Fruit fly (Drosophila melanogaster): ENCODE data around the gene Dys.

The Dys gene

dm6 chr3R:19463016-19463664 lies 2.3 kb downstream of the Dys start, which contains the start of gene Scsalpha2 (continued):
- TF ChIP-seq trem (tag; optimal IDR thresholded peaks at IDR 0.05) = no peak
- TF ChIP-seq Drgx (GFP tag; IDR thresholded peaks at IDR 0.05) = 0 out of 2 replicates have a peak, but pooled peaks have one; percentile 20
- TF ChIP-seq D (optimal IDR thresholded peaks at IDR 0.05) = no peak
- no peak for TF ChIP-seq D (GFP tag; optimal IDR thresholded peaks at IDR 0.05)
- no peak for TF ChIP-seq Lim3 (GFP tag; IDR thresholded peaks at IDR 0.05)
- no peak for TF ChIP-seq CG2889 (GFP tag; IDR thresholded peaks at IDR 0.05)
- TF ChIP-seq sqz (GFP tag; optimal IDR thresholded peaks at IDR 0.05) = peak; percentile 63
- TF ChIP-seq ash1 (GFP tag; optimal IDR thresholded peaks at IDR 0.05) = no peak
- TF ChIP-seq Lhr (GFP tag; optimal IDR thresholded peaks at IDR 0.05) = no peak
- TF ChIP-seq CG8290 (GFP tag; optimal IDR thresholded peaks at IDR 0.05) = no peak
- TF ChIP-seq CG8290 (tag; optimal IDR thresholded peaks at IDR 0.05) = peak in 1 of 2 experiments; percentile 1
- peak; percentile 6 for TF ChIP-seq grau (tag; optimal IDR thresholded peaks at IDR 0.05)
- TF ChIP-seq Sox100B (GFP tag; optimal IDR thresholded peaks at IDR 0.05) = no peak
- no peak for TF ChIP-seq CG12659 (GFP tag; optimal IDR thresholded peaks at IDR 0.05)
- no peak for TF ChIP-seq CG1024 (GFP tag; IDR thresholded peaks at IDR 0.05)
- TF ChIP-seq klu (GFP tag; IDR thresholded peaks at IDR 0.05) = no peak
- peak; percentile 13 for TF ChIP-seq Blimp-1 (GFP tag; optimal IDR thresholded peaks at IDR 0.05)
- peak; percentile 13 for TF ChIP-seq PHDP (tag; optimal IDR thresholded peaks at IDR 0.05)
- TF ChIP-seq CG17829 (tag; optimal IDR thresholded peaks at IDR 0.05) = peak; percentile 6
- TF ChIP-seq Hr51 (GFP tag; optimal IDR thresholded peaks at IDR 0.05) = no peak
- peak; percentile 34; the same call in 1 of the 2 replicates for TF ChIP-seq CG32532 (GFP tag; IDR thresholded peaks at IDR 0.05)
- TF ChIP-seq Eip74EF (GFP tag; optimal IDR thresholded peaks at IDR 0.05) = no peak
- TF ChIP-seq Fer2 (tag; optimal IDR thresholded peaks at IDR 0.05) = no peak
- TF ChIP-seq pum (GFP tag; optimal IDR thresholded peaks at IDR 0.05) = no peak
- no peak for TF ChIP-seq CG7745 (tag; optimal IDR thresholded peaks at IDR 0.05)
- TF ChIP-seq Rx (GFP tag; IDR thresholded peaks at IDR 0.05) = no peak
- no peak for TF ChIP-seq CG13123 (GFP tag; optimal IDR thresholded peaks at IDR 0.05)
- no peak for TF ChIP-seq CG11093 (GFP tag; IDR thresholded peaks at IDR 0.05)
- peak; percentile 57; the same call in 1 of the 3 replicates for TF ChIP-seq z (GFP tag; IDR thresholded peaks at IDR 0.05)
- no peak for TF ChIP-seq D19B (GFP tag; optimal IDR thresholded peaks at IDR 0.05)
- TF ChIP-seq phol (tag; optimal IDR thresholded peaks at IDR 0.05) = no peak
- no peak for TF ChIP-seq lmd (GFP tag; IDR thresholded peaks at IDR 0.05)
- TF ChIP-seq Hey (tag; optimal IDR thresholded peaks at IDR 0.05) = no peak
- peak; percentile 7 for TF ChIP-seq Fer1 (GFP tag; optimal IDR thresholded peaks at IDR 0.05)
- no peak for TF ChIP-seq CG11456 (GFP tag; IDR thresholded peaks at IDR 0.05)
- TF ChIP-seq onecut (GFP tag; IDR thresholded peaks at IDR 0.05) = peak; percentile 61
- peak; percentile 19 for TF ChIP-seq gem (tag; optimal IDR thresholded peaks at IDR 0.05)
- TF ChIP-seq CG9437 (GFP tag; optimal IDR thresholded peaks at IDR 0.05) = peak; percentile 49
- no peak for TF ChIP-seq ATbp (GFP tag; optimal IDR thresholded peaks at IDR 0.05)
- peak in 1 of 3 experiments; percentile 18 for TF ChIP-seq Stat92E (GFP tag; optimal IDR thresholded peaks at IDR 0.05)
- peak in 1 of 2 experiments; percentile 2 for TF ChIP-seq bsh (GFP tag; optimal IDR thresholded peaks at IDR 0.05)
- TF ChIP-seq aop (GFP tag; IDR thresholded peaks at IDR 0.05) = no peak
- no peak for TF ChIP-seq CG9876 (GFP tag; optimal IDR thresholded peaks at IDR 0.05)
- TF ChIP-seq CG6813 (GFP tag; optimal IDR thresholded peaks at IDR 0.05) = peak; percentile 7
- TF ChIP-seq CG30431 (GFP tag; optimal IDR thresholded peaks at IDR 0.05) = no peak
- TF ChIP-seq fd3F (GFP tag; optimal IDR thresholded peaks at IDR 0.05) = no peak
- TF ChIP-seq CG3281 (GFP tag; optimal IDR thresholded peaks at IDR 0.05) = no peak
- TF ChIP-seq vvl (GFP tag; IDR thresholded peaks at IDR 0.05) = peak; percentile 52; the same call in 1 of the 2 replicates
- peak; percentile 29 for TF ChIP-seq lbe (GFP tag; optimal IDR thresholded peaks at IDR 0.05)
- no peak for TF ChIP-seq psq (GFP tag; optimal IDR thresholded peaks at IDR 0.05)
